Fruit fly (Drosophila melanogaster) whole organism: ENCODE measurements around the gene CG4887.

Source experiments
- Dll ChIP-seq: fragments of >200 bp; optimal IDR thresholded peaks from 2 replicates; lab custom pipeline; 2017
- psq ChIP-seq: fragments of >200 bp; optimal IDR thresholded peaks from 2 replicates; lab custom pipeline; 2017
- usp ChIP-seq: fragments of >200 bp; optimal IDR thresholded peaks from 2 replicates; lab custom pipeline; 2017; ENCODE audit warnings: missing biosample characterization, missing genetic modification characterization, mixed read lengths

- TF ChIP-seq Dll (lab: Kevin White, UChicago) (no peak), psq (lab: Kevin White, UChicago) (no peak), usp (GFP tag; lab: Kevin White, UChicago) (no peak)
Observed at dm6 chr2L:1157679-1158518, 14.9 kb upstream of the CG4887 start, which contains the start of gene capt.
